ENCODE assay signal across 3 fruit fly cellular contexts in the genomic region with DNA sequence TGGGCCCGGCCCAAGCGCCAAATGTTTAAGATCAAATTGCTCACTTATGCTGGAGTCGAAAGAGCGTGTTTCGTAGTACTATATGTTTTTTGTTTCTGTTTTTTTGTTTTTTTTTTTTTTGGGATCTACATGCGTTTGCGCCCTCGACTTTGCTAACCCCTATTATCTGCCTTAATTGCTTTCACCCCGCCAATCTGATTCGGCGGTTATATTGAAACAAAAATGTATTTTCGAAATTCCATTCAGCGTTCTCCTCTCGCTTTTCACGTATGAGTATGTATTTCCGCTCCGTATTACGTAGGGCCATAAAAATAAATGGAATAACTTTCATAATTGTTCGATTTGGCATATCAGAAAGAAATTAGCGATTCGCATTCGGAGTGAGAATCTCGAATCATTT.
A peak's percentile ranks its signal among the peaks of the same experiment; 100 is the strongest.
TF ChIP-seq lines count a peak whose summit lies in the region.

No protein-coding gene starts in this region.

- TF ChIP-seq CTCF in whole organism, embryonic (GFP tag; optimal IDR thresholded peaks at IDR 0.05; lab: Kevin White, UChicago), result no peak

TF ChIP-seq in whole organism, embryonic, 481 proteins besides CTCF, POLR2A, EP300 and RAD21:
- TF ChIP-seq CG2889 (GFP tag; IDR thresholded peaks at IDR 0.05; lab: Robert Waterston, UW), result no peak
- no peak for TF ChIP-seq lilli (GFP tag; optimal IDR thresholded peaks at IDR 0.05; lab: Kevin White, UChicago)
- TF ChIP-seq sens (GFP tag; lab: Kevin White, UChicago), result peak; percentile 29
- no peak for TF ChIP-seq CG11085 (GFP tag; IDR thresholded peaks at IDR 0.05; lab: Robert Waterston, UW)
- no peak for TF ChIP-seq CkIIα-i1 (GFP tag; IDR thresholded peaks at IDR 0.05; lab: Robert Waterston, UW)
- TF ChIP-seq CG10274 (GFP tag; optimal IDR thresholded peaks at IDR 0.05; lab: Kevin White, UChicago), result no peak

TF ChIP-seq in whole organism, prepupa, 60 proteins besides CTCF, POLR2A, EP300 and RAD21:
- peak; percentile 29 for TF ChIP-seq vri (GFP tag; optimal IDR thresholded peaks at IDR 0.05; lab: Kevin White, UChicago)
- no peak for TF ChIP-seq acj6 (GFP tag; optimal IDR thresholded peaks at IDR 0.05; lab: Kevin White, UChicago)
- TF ChIP-seq svp (GFP tag; lab: Kevin White, UChicago), result peak; percentile 97
TF ChIP-seq in whole organism, prepupa: peak in this region for 2.

TF ChIP-seq in whole organism, wandering third instar larva, 38 proteins besides CTCF, POLR2A, EP300 and RAD21:
- no peak for TF ChIP-seq Rel (GFP tag; optimal IDR thresholded peaks at IDR 0.05; lab: Kevin White, UChicago)
- TF ChIP-seq Rel (tag; optimal IDR thresholded peaks at IDR 0.05; lab: Kevin White, UChicago), result peak; percentile 42
- TF ChIP-seq pan (optimal IDR thresholded peaks at IDR 0.05; lab: Kevin White, UChicago), result no peak
